Worm (Caenorhabditis elegans): Measurements from ENCODE around the gene sna-3.
A peak's percentile ranks its signal among the peaks of the same experiment; 100 is the strongest.

The sna-3 gene

ce11 chrIII:6207881-6208280 lies 1.9 kb upstream of the sna-3 start, which contains the start of gene C23G10.2:
TSS of gene C23G10.2 (plus strand) at chrIII:6208064.
- no peak for TF ChIP-seq ceh-20 (GFP tag; IDR thresholded peaks at IDR 0.05)
- no peak for TF ChIP-seq dve-1 (tag; optimal IDR thresholded peaks at IDR 0.05; ENCODE audit: insufficient read depth)
- TF ChIP-seq php-3 (GFP tag; IDR thresholded peaks at IDR 0.05): no peak
- no peak for TF ChIP-seq ces-1 (GFP tag; optimal IDR thresholded peaks at IDR 0.05)
- TF ChIP-seq mes-2 (tag; optimal IDR thresholded peaks at IDR 0.05; ENCODE audit: poor library complexity, severe bottlenecking): peak; percentile 24
- 0 out of 2 replicates have a peak, but pooled peaks have one; percentile 25 for TF ChIP-seq Y75B8A.6 (GFP tag; IDR thresholded peaks at IDR 0.05)
- 0 out of 2 replicates have a peak, but pooled peaks have one; percentile 7 for TF ChIP-seq F44E2.7 (GFP tag; IDR thresholded peaks at IDR 0.05)
- peak; percentile 51; the same call in 1 of the 2 replicates for TF ChIP-seq Y48G9A.11 (GFP tag; IDR thresholded peaks at IDR 0.05)
- no peak for TF ChIP-seq saeg-2 (GFP tag; IDR thresholded peaks at IDR 0.05)
- TF ChIP-seq ama-1 (optimal IDR thresholded peaks at IDR 0.05): peak; percentile 78
- no peak for TF ChIP-seq lin-13 (GFP tag; optimal IDR thresholded peaks at IDR 0.05)
- no peak for TF ChIP-seq ceh-62 (tag; optimal IDR thresholded peaks at IDR 0.05)
- peak; percentile 4; the same call in 1 of the 2 replicates for TF ChIP-seq vab-7 (GFP tag; IDR thresholded peaks at IDR 0.05)
- TF ChIP-seq lin-15B (tag; optimal IDR thresholded peaks at IDR 0.05): no peak
- TF ChIP-seq egl-27 (tag; optimal IDR thresholded peaks at IDR 0.05): no peak
- TF ChIP-seq nhr-28 (tag; optimal IDR thresholded peaks at IDR 0.05): peak; percentile 20
- no peak for TF ChIP-seq rbr-2 (tag; optimal IDR thresholded peaks at IDR 0.05)
- no peak for TF ChIP-seq aha-1 (tag)
- TF ChIP-seq mxl-3 (GFP tag; optimal IDR thresholded peaks at IDR 0.05): peak; percentile 24
- TF ChIP-seq Y5F2A.4 (GFP tag; optimal IDR thresholded peaks at IDR 0.05): no peak
- no peak for TF ChIP-seq dmd-6 (GFP tag; IDR thresholded peaks at IDR 0.05)
- no peak for TF ChIP-seq lir-3 (tag; optimal IDR thresholded peaks at IDR 0.05)
- 0 out of 2 replicates have a peak, but pooled peaks have one; percentile 13 for TF ChIP-seq nhr-41 (GFP tag; IDR thresholded peaks at IDR 0.05)
- no peak for TF ChIP-seq set-16 (GFP tag; IDR thresholded peaks at IDR 0.05)
- TF ChIP-seq T26A8.4 (GFP tag; IDR thresholded peaks at IDR 0.05): 0 out of 2 replicates have a peak, but pooled peaks have one; percentile 7
- TF ChIP-seq nhr-237 (tag; optimal IDR thresholded peaks at IDR 0.05): no peak
- no peak for TF ChIP-seq hlh-11 (tag; optimal IDR thresholded peaks at IDR 0.05)
- 0 out of 2 replicates have a peak, but pooled peaks have one; percentile 39 for TF ChIP-seq ctbp-1 (GFP tag; IDR thresholded peaks at IDR 0.05)
- no peak for TF ChIP-seq F10B5.3 (tag; optimal IDR thresholded peaks at IDR 0.05)
- no peak for TF ChIP-seq hif-1 (tag; optimal IDR thresholded peaks at IDR 0.05)
- no peak for TF ChIP-seq ceh-32 (tag; optimal IDR thresholded peaks at IDR 0.05; ENCODE audit: poor library complexity)
- peak; percentile 43 for TF ChIP-seq F49E8.2 (tag; optimal IDR thresholded peaks at IDR 0.05; ENCODE audit: borderline replicate concordance)
- no peak for TF ChIP-seq unc-39 (tag; optimal IDR thresholded peaks at IDR 0.05)
- TF ChIP-seq nhr-11 (tag; optimal IDR thresholded peaks at IDR 0.05): no peak
- TF ChIP-seq cey-2 (tag; optimal IDR thresholded peaks at IDR 0.05; ENCODE audit: borderline replicate concordance, insufficient read depth): no peak
- no peak for TF ChIP-seq ceh-82 (tag; optimal IDR thresholded peaks at IDR 0.05)
- no peak for TF ChIP-seq mep-1 (tag; optimal IDR thresholded peaks at IDR 0.05)
- TF ChIP-seq nhr-102 (tag; optimal IDR thresholded peaks at IDR 0.05): no peak
- TF ChIP-seq daf-16 (GFP tag; optimal IDR thresholded peaks at IDR 0.05): no peak
- no peak for TF ChIP-seq daf-16 (tag; optimal IDR thresholded peaks at IDR 0.05)
- 0 out of 2 replicates have a peak, but pooled peaks have one; percentile 16 for TF ChIP-seq arid-1 (GFP tag; conservative IDR thresholded peaks at IDR 0.05)
- TF ChIP-seq zip-11 (GFP tag; IDR thresholded peaks at IDR 0.05): no peak
- 0 out of 2 replicates have a peak, but pooled peaks have one; percentile 42 for TF ChIP-seq egl-43 (GFP tag; IDR thresholded peaks at IDR 0.05)
- peak; percentile 34; the same call in 1 of the 2 replicates for TF ChIP-seq lin-38 (GFP tag; IDR thresholded peaks at IDR 0.05)

All from whole organism, L4 larva.